Worm (Caenorhabditis elegans) whole organism, L4 larva: Measurements from ENCODE around the gene C25F6.8.

ENCODE experiments used
- D1046.2 ChIP-seq: fragments of 200-800 bp; sonication (Bioruptor generic); IDR thresholded peaks from 2 replicates; pipeline ENCODE4 v1.3.6; 2022; ENCODE audit warnings: missing genetic modification characterization, missing compliant biosample characterization
- R02D3.7 ChIP-seq: fragments of 150-350 bp; sonication (generic microtip); optimal IDR thresholded peaks from 3 replicates; lab custom pipeline; 2014; ENCODE audit warnings: missing biosample characterization, missing genetic modification characterization
- T20F7.1 ChIP-seq: fragments of 200-800 bp; sonication (Bioruptor generic); optimal IDR thresholded peaks from 2 replicates; lab custom pipeline; 2018; ENCODE audit warnings: mild to moderate bottlenecking, missing genetic modification characterization, missing compliant biosample characterization
- T26A8.4 ChIP-seq: fragments of 200-800 bp; sonication (Bioruptor generic); IDR thresholded peaks from 2 replicates; pipeline ENCODE4 v1.3.6; 2022; ENCODE audit warnings: missing genetic modification characterization, missing compliant biosample characterization
- Y48G9A.11 ChIP-seq: fragments of 200-800 bp; sonication (Bioruptor generic); IDR thresholded peaks from 2 replicates; pipeline ENCODE4 v1.3.6; 2022; ENCODE audit warnings: missing genetic modification reagents, missing genetic modification characterization, missing compliant biosample characterization
- attf-4 ChIP-seq: sonication (generic microtip); optimal IDR thresholded peaks from 3 replicates; lab custom pipeline; 2017; ENCODE audit warnings: missing biosample characterization, missing genetic modification characterization
- ceh-20 ChIP-seq: fragments of 200-800 bp; sonication (Bioruptor generic); IDR thresholded peaks from 2 replicates; pipeline ENCODE4 v1.3.6; 2022; ENCODE audit warnings: missing genetic modification reagents, missing genetic modification characterization, missing compliant biosample characterization
- ceh-32 ChIP-seq: sonication (generic microtip); optimal IDR thresholded peaks from 2 replicates; lab custom pipeline; 2016; ENCODE audit warnings: mild to moderate bottlenecking, missing genetic modification characterization, missing compliant biosample characterization; ENCODE audit not compliant: poor library complexity
- ceh-44 ChIP-seq: fragments of 200-800 bp; sonication (Bioruptor generic); IDR thresholded peaks from 2 replicates; pipeline ENCODE4 v1.3.6; 2022; ENCODE audit warnings: missing genetic modification reagents, missing genetic modification characterization, missing compliant biosample characterization
- ceh-82 ChIP-seq: sonication (generic microtip); optimal IDR thresholded peaks from 2 replicates; lab custom pipeline; 2017; ENCODE audit warnings: missing biosample characterization, missing genetic modification characterization
- ces-1 ChIP-seq: fragments of 150-350 bp; sonication (generic microtip); optimal IDR thresholded peaks from 4 replicates; lab custom pipeline; 2014; ENCODE audit warnings: missing biosample characterization, missing genetic modification reagents, missing genetic modification characterization
- cey-2 ChIP-seq: sonication (generic microtip); optimal IDR thresholded peaks from 3 replicates; lab custom pipeline; 2017; ENCODE audit warnings: missing genetic modification characterization, mild to moderate bottlenecking, missing compliant biosample characterization, antibody characterized with exemption, borderline replicate concordance; ENCODE audit not compliant: insufficient read depth
- daf-12 ChIP-seq: fragments of 150-350 bp; optimal IDR thresholded peaks from 2 replicates; lab custom pipeline; 2014; ENCODE audit warnings: missing biosample characterization, missing genetic modification reagents, missing genetic modification characterization
- dmd-9 ChIP-seq: fragments of 200-800 bp; sonication (Bioruptor generic); IDR thresholded peaks from 2 replicates; pipeline ENCODE4 v1.3.6; 2022; ENCODE audit warnings: missing genetic modification reagents, missing genetic modification characterization, missing compliant biosample characterization
- dpl-1 ChIP-seq: fragments of 150-350 bp; optimal IDR thresholded peaks from 2 replicates; lab custom pipeline; 2014; ENCODE audit warnings: missing biosample characterization, missing genetic modification reagents, missing genetic modification characterization
- duxl-1 ChIP-seq: sonication (generic microtip); optimal IDR thresholded peaks from 2 replicates; lab custom pipeline; 2016; ENCODE audit warnings: mild to moderate bottlenecking, missing genetic modification characterization, moderate library complexity, missing compliant biosample characterization; ENCODE audit not compliant: poor library complexity
- egl-43 ChIP-seq: fragments of 200-800 bp; sonication (Bioruptor generic); IDR thresholded peaks from 2 replicates; pipeline ENCODE4 v1.3.6; 2022; ENCODE audit warnings: missing genetic modification reagents, missing genetic modification characterization, missing compliant biosample characterization
- gei-8 ChIP-seq: fragments of 200-800 bp; sonication (Bioruptor generic); optimal IDR thresholded peaks from 2 replicates; lab custom pipeline; 2018; ENCODE audit warnings: mild to moderate bottlenecking, missing genetic modification characterization, missing compliant biosample characterization
- hlh-11 ChIP-seq: fragments of 200-800 bp; sonication (Bioruptor generic); optimal IDR thresholded peaks from 2 replicates; lab custom pipeline; 2018; ENCODE audit warnings: mild to moderate bottlenecking, missing genetic modification characterization, missing compliant biosample characterization
- hlh-30 ChIP-seq: sonication (generic microtip); optimal IDR thresholded peaks from 2 replicates; lab custom pipeline; 2017; ENCODE audit warnings: antibody characterized with exemption, mild to moderate bottlenecking, missing genetic modification characterization, missing compliant biosample characterization; ENCODE audit not compliant: insufficient read depth
- hmg-1.1 ChIP-seq: fragments of 200-800 bp; sonication (Bioruptor generic); IDR thresholded peaks from 2 replicates; pipeline ENCODE4 v1.3.6; 2022; ENCODE audit warnings: missing genetic modification reagents, missing genetic modification characterization, missing compliant biosample characterization
- jun-1 ChIP-seq: fragments of 150-350 bp; optimal IDR thresholded peaks from 2 replicates; lab custom pipeline; 2014; ENCODE audit warnings: missing biosample characterization, missing genetic modification reagents, missing genetic modification characterization
- lin-1 ChIP-seq: fragments of 200-800 bp; sonication (Bioruptor generic); IDR thresholded peaks from 2 replicates; pipeline ENCODE4 v1.3.6; 2022; ENCODE audit warnings: missing genetic modification reagents, missing genetic modification characterization, missing compliant biosample characterization
- lin-13 ChIP-seq: fragments of 150-350 bp; optimal IDR thresholded peaks from 2 replicates; lab custom pipeline; 2014; ENCODE audit warnings: missing biosample characterization, missing genetic modification reagents, missing genetic modification characterization
- lin-29 ChIP-seq: fragments of 200-800 bp; sonication (Bioruptor generic); IDR thresholded peaks from 2 replicates; pipeline ENCODE4 v1.3.6; 2022; ENCODE audit warnings: missing genetic modification reagents, missing genetic modification characterization, missing compliant biosample characterization
- lir-3 ChIP-seq: sonication (generic microtip); optimal IDR thresholded peaks from 2 replicates; lab custom pipeline; 2016; ENCODE audit warnings: mild to moderate bottlenecking, missing genetic modification characterization, missing compliant biosample characterization
- madf-5 ChIP-seq, 2 experiments: fragments of 200-800 bp; sonication (Bioruptor generic); IDR thresholded peaks; 2 replicates each; pipeline ENCODE4 v1.3.6; 2022; ENCODE audit warnings: missing compliant biosample characterization in 2 of 2, missing genetic modification characterization in 2 of 2
- mdl-1 ChIP-seq, 2 experiments: fragments of 150-350 bp in 1 of 2; sonication (generic microtip) in 1 of 2; optimal IDR thresholded peaks; 2 replicates each; lab custom pipeline; 2014 to 2017; ENCODE audit warnings: missing biosample characterization in 2 of 2, missing genetic modification characterization in 2 of 2
- mep-1 ChIP-seq: fragments of 150-350 bp; sonication (generic microtip); optimal IDR thresholded peaks from 3 replicates; lab custom pipeline; 2014; ENCODE audit warnings: missing biosample characterization, missing genetic modification characterization
- mes-2 ChIP-seq: sonication (generic microtip); optimal IDR thresholded peaks from 2 replicates; lab custom pipeline; 2016; ENCODE audit warnings: missing genotype, mild to moderate bottlenecking, missing genetic modification characterization, missing compliant biosample characterization; ENCODE audit not compliant: poor library complexity, severe bottlenecking
- mxl-3 ChIP-seq: fragments of 200-800 bp; sonication (Bioruptor generic); optimal IDR thresholded peaks from 2 replicates; lab custom pipeline; 2018; ENCODE audit warnings: mild to moderate bottlenecking, missing genetic modification characterization, missing compliant biosample characterization
- nhr-10 ChIP-seq: fragments of 150-350 bp; optimal IDR thresholded peaks from 2 replicates; lab custom pipeline; 2014; ENCODE audit warnings: missing biosample characterization, missing genetic modification characterization
- nhr-102 ChIP-seq: sonication (generic microtip); optimal IDR thresholded peaks from 2 replicates; lab custom pipeline; 2016; ENCODE audit warnings: mild to moderate bottlenecking, missing genetic modification characterization, moderate library complexity, missing compliant biosample characterization
- nhr-11 ChIP-seq: fragments of 150-350 bp; optimal IDR thresholded peaks from 2 replicates; lab custom pipeline; 2014; ENCODE audit warnings: missing biosample characterization, missing genetic modification characterization
- nhr-237 ChIP-seq: sonication (generic microtip); optimal IDR thresholded peaks from 2 replicates; lab custom pipeline; 2017; ENCODE audit warnings: missing biosample characterization, missing genetic modification characterization
- nhr-41 ChIP-seq: fragments of 200-800 bp; sonication (Bioruptor generic); IDR thresholded peaks from 2 replicates; pipeline ENCODE4 v1.3.6; 2022; ENCODE audit warnings: missing genetic modification reagents, missing genetic modification characterization, missing compliant biosample characterization
- nhr-48 ChIP-seq: sonication (generic microtip); optimal IDR thresholded peaks from 2 replicates; lab custom pipeline; 2016; ENCODE audit warnings: mild to moderate bottlenecking, missing genetic modification characterization, missing compliant biosample characterization
- nhr-76 ChIP-seq: fragments of 150-350 bp; optimal IDR thresholded peaks from 2 replicates; lab custom pipeline; 2014; ENCODE audit warnings: missing biosample characterization, missing genetic modification characterization
- nhr-77 ChIP-seq: fragments of 150-350 bp; optimal IDR thresholded peaks from 2 replicates; lab custom pipeline; 2014; ENCODE audit warnings: missing biosample characterization, missing genetic modification characterization
- pha-4 ChIP-seq, 2 experiments: fragments of 150-350 bp in 1 of 2; fragments of 200-800 bp in 1 of 2; sonication (Bioruptor generic) in 1 of 2; IDR thresholded peaks in 1 of 2; optimal IDR thresholded peaks in 1 of 2; 2 replicates each; pipeline versions ENCODE4 v1.3.6 to Lab custom; 2014 to 2022; ENCODE audit warnings: missing genetic modification characterization in 2 of 2, missing genetic modification reagents in 2 of 2, missing biosample characterization in 1 of 2, missing compliant biosample characterization in 1 of 2
- pqm-1 ChIP-seq: sonication (generic microtip); optimal IDR thresholded peaks from 2 replicates; lab custom pipeline; 2017; ENCODE audit warnings: missing biosample characterization, missing genetic modification characterization
- rbr-2 ChIP-seq: sonication (generic microtip); optimal IDR thresholded peaks from 2 replicates; lab custom pipeline; 2016; ENCODE audit warnings: missing genotype, missing genetic modification characterization, missing compliant biosample characterization
- sdz-12 ChIP-seq: fragments of 200-800 bp; sonication (Bioruptor generic); optimal IDR thresholded peaks from 2 replicates; lab custom pipeline; 2018; ENCODE audit warnings: mild to moderate bottlenecking, missing genetic modification characterization, missing compliant biosample characterization
- set-16 ChIP-seq: fragments of 200-800 bp; sonication (Bioruptor generic); IDR thresholded peaks from 2 replicates; pipeline ENCODE4 v1.3.6; 2022; ENCODE audit warnings: missing genetic modification reagents, missing genetic modification characterization, missing compliant biosample characterization
- snpc-4 ChIP-seq: fragments of 150-350 bp; optimal IDR thresholded peaks from 2 replicates; lab custom pipeline; 2014; ENCODE audit warnings: missing biosample characterization, missing genetic modification characterization
- spr-3 ChIP-seq: fragments of 200-800 bp; sonication (Bioruptor generic); optimal IDR thresholded peaks from 2 replicates; lab custom pipeline; 2018; ENCODE audit warnings: mild to moderate bottlenecking, missing genetic modification characterization, missing compliant biosample characterization
- unc-62 ChIP-seq, 3 experiments: fragments of 150-350 bp in 1 of 3; sonication (generic microtip); optimal IDR thresholded peaks in 2 of 3; peaks in 1 of 3; 1 replicate in 1 of 3; 2 replicates in 2 of 3; lab custom pipeline; 2014 to 2017; ENCODE audit warnings: missing biosample characterization in 3 of 3, missing genetic modification characterization in 3 of 3, missing genetic modification reagents in 3 of 3, missing genotype in 1 of 3
- zag-1 ChIP-seq: fragments of 150-350 bp; optimal IDR thresholded peaks from 2 replicates; lab custom pipeline; 2014; ENCODE audit warnings: missing biosample characterization, missing genetic modification characterization
- zip-11 ChIP-seq: fragments of 200-800 bp; sonication (Bioruptor generic); IDR thresholded peaks from 2 replicates; pipeline ENCODE4 v1.3.6; 2022; ENCODE audit warnings: missing genetic modification characterization, missing compliant biosample characterization
- ztf-7 ChIP-seq: fragments of 150-350 bp; optimal IDR thresholded peaks from 2 replicates; lab custom pipeline; 2014; ENCODE audit warnings: missing biosample characterization, missing genetic modification characterization

C25F6.8 gene

ce11 chrX:5475164-5475576 is 27.1 kb downstream of the C25F6.8 start:
- TF ChIP-seq nhr-76 (tag; lab: Kevin White, UChicago) (no peak), lin-29 (GFP tag; lab: Robert Waterston, UW) (no peak), R02D3.7 (tag; lab: Kevin White, UChicago) (no peak), set-16 (peak; percentile 38; the same call in 1 of the 2 replicates), mxl-3 (GFP tag; lab: Kevin White, UChicago) (peak; percentile 86), ces-1 (no peak), nhr-41 (GFP tag; lab: Robert Waterston, UW) (peak; percentile 95), jun-1 (peak; percentile 22), cey-2 (no peak), unc-62 (GFP tag; optimal IDR thresholded peaks at IDR 0.05 in 1 of 2; lab: Kevin White, UChicago) (peak in 1 of 2 experiments; percentile 99), unc-62 (tag; optimal IDR thresholded peaks at IDR 0.05; lab: Kevin White, UChicago) (no peak), T20F7.1 (GFP tag; lab: Kevin White, UChicago) (no peak), mdl-1 (tag; optimal IDR thresholded peaks at IDR 0.05; lab: Kevin White, UChicago) (peak; percentile 16 to 67), duxl-1 (peak; percentile 3), hmg-1.1 (peak; percentile 69), nhr-77 (tag; lab: Kevin White, UChicago) (peak; percentile 58), ceh-82 (tag; lab: Kevin White, UChicago) (no peak), ceh-20 (GFP tag; lab: Robert Waterston, UW) (no peak), daf-12 (tag; lab: Kevin White, UChicago) (no peak), nhr-11 (tag; lab: Kevin White, UChicago) (peak; percentile 59), dmd-9 (GFP tag; lab: Robert Waterston, UW) (no peak), nhr-10 (tag; lab: Kevin White, UChicago) (no peak), attf-4 (tag; lab: Kevin White, UChicago) (peak; percentile 36), sdz-12 (no peak), nhr-102 (tag; lab: Kevin White, UChicago) (no peak), pha-4 (GFP tag; IDR thresholded peaks at IDR 0.05; lab: Robert Waterston, UW) (no peak), pha-4 (tag; optimal IDR thresholded peaks at IDR 0.05; lab: Kevin White, UChicago) (peak; percentile 45), mes-2 (tag; lab: Kevin White, UChicago) (peak; percentile 48), hlh-30 (tag; lab: Kevin White, UChicago) (peak; percentile 91), D1046.2 (GFP tag; lab: Robert Waterston, UW) (no peak), Y48G9A.11 (GFP tag; lab: Robert Waterston, UW) (no peak), egl-43 (no peak), hlh-11 (tag; lab: Kevin White, UChicago) (peak; percentile 90), lin-13 (peak; percentile 0), ceh-32 (tag; lab: Kevin White, UChicago) (no peak), spr-3 (GFP tag; lab: Kevin White, UChicago) (no peak), mep-1 (tag; lab: Kevin White, UChicago) (peak; percentile 83), lin-1 (GFP tag; lab: Robert Waterston, UW) (0 out of 2 replicates have a peak, but pooled peaks have one; percentile 60), nhr-237 (tag; lab: Kevin White, UChicago) (no peak), nhr-48 (peak; percentile 16), ztf-7 (tag; lab: Kevin White, UChicago) (no peak), madf-5 (GFP tag; IDR thresholded peaks at IDR 0.05; lab: Robert Waterston, UW) (no peak), gei-8 (no peak), rbr-2 (tag; lab: Kevin White, UChicago) (peak; percentile 58), zag-1 (no peak), zip-11 (GFP tag; lab: Robert Waterston, UW) (no peak), pqm-1 (tag; lab: Kevin White, UChicago) (peak; percentile 71), dpl-1 (GFP tag; lab: Kevin White, UChicago) (no peak), lir-3 (tag; lab: Kevin White, UChicago) (no peak), T26A8.4 (0 out of 2 replicates have a peak, but pooled peaks have one; percentile 29), ceh-44 (no peak), snpc-4 (tag; lab: Kevin White, UChicago) (no peak)
